Worm (Caenorhabditis elegans) whole organism, L4/young adult: ENCODE measurements around the gene ptrn-1.

ENCODE experiments used
- dao-5 ChIP-seq: sonication (generic microtip); optimal IDR thresholded peaks from 2 replicates; lab custom pipeline; 2016; ENCODE audit warnings: missing genotype, missing genetic modification characterization, moderate library complexity, missing compliant biosample characterization
- him-1 ChIP-seq: sonication (generic microtip); optimal IDR thresholded peaks from 2 replicates; lab custom pipeline; 2016; ENCODE audit warnings: missing genotype, missing genetic modification reagents, missing genetic modification characterization, missing compliant biosample characterization

ce11 chrX:16995149-16995885 is 34.7 kb downstream of the ptrn-1 start:
- TF ChIP-seq him-1 (tag; lab: Kevin White, UChicago) (no peak), dao-5 (tag; lab: Kevin White, UChicago) (no peak)
